Worm (Caenorhabditis elegans): ENCODE measurements around the gene atp-2.

DNA sequence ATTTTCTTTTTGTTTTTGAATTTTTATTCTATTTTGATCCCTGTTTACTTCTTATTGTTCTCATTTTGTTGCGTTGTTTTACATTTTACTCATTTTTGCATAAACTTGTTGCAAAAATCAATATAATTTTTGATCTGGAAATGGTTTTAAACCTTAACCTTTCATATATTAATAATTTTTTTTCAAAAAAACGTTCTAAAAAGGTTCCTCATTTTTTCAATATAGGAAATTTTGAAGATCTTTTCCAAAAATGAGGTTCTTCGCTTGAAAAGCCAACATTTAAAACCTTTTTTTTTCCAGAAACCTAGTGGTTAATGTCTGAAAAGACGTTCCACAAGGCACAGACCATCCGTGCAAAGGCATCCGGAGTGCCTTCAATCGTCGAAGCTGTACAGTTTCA is 32.2 kb downstream of the atp-2 start, which contains the start of gene gop-3:
- TF ChIP-seq tlp-1 (tag; optimal IDR thresholded peaks at IDR 0.05): no peak
- no peak for TF ChIP-seq tbx-2 (tag; optimal IDR thresholded peaks at IDR 0.05)
- no peak for TF ChIP-seq sup-37 (GFP tag; optimal IDR thresholded peaks at IDR 0.05)
- no peak for TF ChIP-seq nhr-237 (tag; optimal IDR thresholded peaks at IDR 0.05)
- no peak for TF ChIP-seq mep-1 (tag; optimal IDR thresholded peaks at IDR 0.05)
- no peak for TF ChIP-seq grh-1 (GFP tag; IDR thresholded peaks at IDR 0.05)
- TF ChIP-seq ztf-11 (tag; optimal IDR thresholded peaks at IDR 0.05): no peak
- TF ChIP-seq aly-2 (tag; optimal IDR thresholded peaks at IDR 0.05): no peak
